Fruit fly (Drosophila melanogaster) whole organism: Measurements from ENCODE around the gene ed.

Source experiments
- CG8478 ChIP-seq: fragments of >200 bp; optimal IDR thresholded peaks from 2 replicates; lab custom pipeline; 2018; ENCODE audit warnings: inconsistent platforms
- Dll ChIP-seq: fragments of >200 bp; optimal IDR thresholded peaks from 2 replicates; lab custom pipeline; 2017
- EcR ChIP-seq, 2 experiments: fragments of >200 bp; optimal IDR thresholded peaks; 2 replicates each; lab custom pipeline; 2017; ENCODE audit warnings: missing biosample characterization in 2 of 2, missing genetic modification characterization in 2 of 2, missing genetic modification reagents in 2 of 2
- pan ChIP-seq: fragments of >200 bp; optimal IDR thresholded peaks from 2 replicates; lab custom pipeline; 2017
- psq ChIP-seq: fragments of >200 bp; optimal IDR thresholded peaks from 2 replicates; lab custom pipeline; 2017
- usp ChIP-seq: fragments of >200 bp; optimal IDR thresholded peaks from 2 replicates; lab custom pipeline; 2017; ENCODE audit warnings: missing biosample characterization, missing genetic modification characterization, mixed read lengths

DNA sequence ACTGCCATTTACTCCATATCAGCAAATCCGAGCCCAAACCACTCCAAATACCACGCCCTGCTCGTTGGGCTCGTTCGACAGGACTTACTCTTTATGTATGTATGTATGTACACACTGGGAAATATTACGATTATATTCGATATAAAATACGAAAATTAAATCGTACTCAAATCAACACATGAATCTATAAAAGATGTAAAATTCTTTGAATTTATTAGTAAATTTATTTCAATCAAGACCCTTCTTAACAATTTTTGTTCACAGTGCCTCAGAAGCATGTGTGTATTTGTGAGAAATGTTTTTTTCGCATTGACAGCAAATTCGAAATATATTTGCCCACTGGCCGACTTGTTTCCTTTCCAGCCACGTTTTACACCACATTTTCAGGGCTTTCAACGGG lies 115.1 kb downstream of the ed start:
- TF ChIP-seq EcR (GFP tag; optimal IDR thresholded peaks at IDR 0.05; lab: Kevin White, UChicago) (no peak), psq (no peak), CG8478 (lab: Kevin White, UChicago) (no peak), usp (GFP tag; lab: Kevin White, UChicago) (no peak), pan (lab: Kevin White, UChicago) (no peak), Dll (lab: Kevin White, UChicago) (no peak)
